Worm (Caenorhabditis elegans): ENCODE measurements around the gene W04G3.12.

The W04G3.12 gene

ce11 chrX:11085162-11085561, 8.6 kb upstream of the W04G3.12 start, which contains the start of gene W04G3.7:
Gene W04G3.7 (minus strand): TSS chrX:11085262.
- TF ChIP-seq C04F5.9 (tag; optimal IDR thresholded peaks at IDR 0.05) (no peak), aly-2 (tag; optimal IDR thresholded peaks at IDR 0.05) (no peak), isw-1 (GFP tag; IDR thresholded peaks at IDR 0.05) (no peak), zag-1 (tag; optimal IDR thresholded peaks at IDR 0.05) (no peak), elt-3 (tag; optimal IDR thresholded peaks at IDR 0.05) (no peak), sptf-1 (tag; optimal IDR thresholded peaks at IDR 0.05) (no peak), unc-62 (GFP tag; optimal IDR thresholded peaks at IDR 0.05) (no peak), irx-1 (tag; optimal IDR thresholded peaks at IDR 0.05) (no peak), fkh-10 (GFP tag; optimal IDR thresholded peaks at IDR 0.05) (no peak)

ce11 chrX:11080170-11080728, 3.6 kb upstream of the W04G3.12 start, which contains the start of gene sulp-7:
Gene sulp-7 (plus strand): TSS chrX:11080678.
- TF ChIP-seq nhr-20 (tag; optimal IDR thresholded peaks at IDR 0.05) (peak; percentile 2), hlh-17 (GFP tag; optimal IDR thresholded peaks at IDR 0.05; ENCODE audit: borderline replicate concordance) (no peak), nhr-71 (tag; optimal IDR thresholded peaks at IDR 0.05) (peak; percentile 35), ztf-11 (tag; optimal IDR thresholded peaks at IDR 0.05) (no peak), nhr-47 (tag; optimal IDR thresholded peaks at IDR 0.05) (no peak), rnt-1 (tag; optimal IDR thresholded peaks at IDR 0.05) (peak; percentile 22), elt-2 (tag; optimal IDR thresholded peaks at IDR 0.05) (peak; percentile 55)

- no peak for TF ChIP-seq hpl-2 (GFP tag; optimal IDR thresholded peaks at IDR 0.05)
- TF ChIP-seq alr-1 (tag; optimal IDR thresholded peaks at IDR 0.05; ENCODE audit: borderline replicate concordance) = no peak
- no peak for TF ChIP-seq sox-4 (tag; optimal IDR thresholded peaks at IDR 0.05)
- no peak for TF ChIP-seq efl-1 (optimal IDR thresholded peaks at IDR 0.05)
- TF ChIP-seq efl-1 (GFP tag; optimal IDR thresholded peaks at IDR 0.05 in 1 of 2) = no peak
- no peak for TF ChIP-seq snpc-4 (tag; optimal IDR thresholded peaks at IDR 0.05)
- no peak for TF ChIP-seq swsn-7 (tag; optimal IDR thresholded peaks at IDR 0.05)
- no peak for TF ChIP-seq ceh-88 (GFP tag; IDR thresholded peaks at IDR 0.05)
- TF ChIP-seq Y116A8C.19 (tag; optimal IDR thresholded peaks at IDR 0.05; ENCODE audit: borderline replicate concordance) = no peak
- no peak for TF ChIP-seq mab-9 (GFP tag; IDR thresholded peaks at IDR 0.05)
- no peak for TF ChIP-seq nhr-71 (tag; optimal IDR thresholded peaks at IDR 0.05)
- TF ChIP-seq pag-3 (tag; optimal IDR thresholded peaks at IDR 0.05; ENCODE audit: borderline replicate concordance, insufficient read depth) = no peak
- no peak for TF ChIP-seq unc-130 (tag; optimal IDR thresholded peaks at IDR 0.05)
- no peak for TF ChIP-seq ceh-8 (GFP tag; optimal IDR thresholded peaks at IDR 0.05)
Measured at ce11 chrX:11079667-11080066, 3.1 kb upstream of the W04G3.12 start, which contains the start of gene W04G3.13. Gene W04G3.13 (minus strand): TSS chrX:11079767.

ce11 chrX:11078150-11078549, 1.5 kb upstream of the W04G3.12 start, which contains the start of gene W04G3.10:
Gene W04G3.10 (minus strand): TSS chrX:11078250.
- no peak for TF ChIP-seq C16A3.4 (tag; optimal IDR thresholded peaks at IDR 0.05)
- TF ChIP-seq lir-3 (tag; optimal IDR thresholded peaks at IDR 0.05; ENCODE audit: poor library complexity) = no peak
- TF ChIP-seq efl-1 (optimal IDR thresholded peaks at IDR 0.05) = no peak
- TF ChIP-seq efl-1 (GFP tag; optimal IDR thresholded peaks at IDR 0.05 in 1 of 2) = no peak
- no peak for TF ChIP-seq ama-1 (optimal IDR thresholded peaks at IDR 0.05)
- no peak for TF ChIP-seq zip-4 (GFP tag; optimal IDR thresholded peaks at IDR 0.05)
- TF ChIP-seq aha-1 (tag; optimal IDR thresholded peaks at IDR 0.05) = no peak
- no peak for TF ChIP-seq hpl-2 (GFP tag; optimal IDR thresholded peaks at IDR 0.05)
- TF ChIP-seq nhr-90 (tag; optimal IDR thresholded peaks at IDR 0.05; ENCODE audit: poor library complexity) = no peak
- TF ChIP-seq sptf-1 (tag; optimal IDR thresholded peaks at IDR 0.05) = no peak

All from whole organism, L1 larva.